Worm (Caenorhabditis elegans): ENCODE measurements around the gene C25F9.6.

- TF ChIP-seq nhr-237 (tag; optimal IDR thresholded peaks at IDR 0.05) (no peak), sea-2 (GFP tag; optimal IDR thresholded peaks at IDR 0.05) (no peak), elt-1 (tag; optimal IDR thresholded peaks at IDR 0.05) (no peak), ztf-11 (tag; optimal IDR thresholded peaks at IDR 0.05) (no peak), egl-27 (tag; optimal IDR thresholded peaks at IDR 0.05) (no peak), lin-39 (tag; optimal IDR thresholded peaks at IDR 0.05) (no peak), elt-3 (tag; optimal IDR thresholded peaks at IDR 0.05) (no peak), nhr-12 (tag; optimal IDR thresholded peaks at IDR 0.05) (no peak), fos-1 (tag; optimal IDR thresholded peaks at IDR 0.05) (no peak), ama-1 (optimal IDR thresholded peaks at IDR 0.05) (no peak), aly-2 (tag; optimal IDR thresholded peaks at IDR 0.05) (no peak), nhr-25 (tag; optimal IDR thresholded peaks at IDR 0.05) (no peak)
These were observed 6.7 kb downstream of the C25F9.6 start for ce11 chrV:19398396-19398795.
